Fruit fly (Drosophila melanogaster) whole organism, embryonic: ENCODE measurements around the gene Doc1.

ENCODE experiments used
- Aef1 ChIP-seq: fragments of 200-800 bp; sonication (Bioruptor generic); IDR thresholded peaks from 3 replicates; pipeline ENCODE4 v1.3.6; 2022; ENCODE audit warnings: missing biosample characterization, missing genetic modification characterization
- Blimp-1 ChIP-seq: fragments of 200-800 bp; sonication (Bioruptor generic); optimal IDR thresholded peaks from 3 replicates; lab custom pipeline; 2018; ENCODE audit warnings: missing biosample characterization, missing genetic modification characterization, mild to moderate bottlenecking, moderate library complexity, missing genetic modification reagents
- CG1024 ChIP-seq: fragments of 200-800 bp; sonication (Bioruptor generic); IDR thresholded peaks from 2 replicates; pipeline ENCODE4 v1.3.6; 2022; ENCODE audit warnings: missing biosample characterization, missing genetic modification characterization
- CG11504 ChIP-seq: fragments of 200-800 bp; sonication (Bioruptor generic); optimal IDR thresholded peaks from 3 replicates; lab custom pipeline; 2019; ENCODE audit warnings: missing biosample characterization, mild to moderate bottlenecking, missing genetic modification characterization, moderate library complexity
- CG12299 ChIP-seq: fragments of 200-800 bp; sonication (Bioruptor generic); optimal IDR thresholded peaks from 2 replicates; lab custom pipeline; 2018; ENCODE audit warnings: missing biosample characterization, mild to moderate bottlenecking, missing genetic modification characterization
- CG14441 ChIP-seq: fragments of 200-800 bp; sonication (Bioruptor generic); IDR thresholded peaks from 2 replicates; pipeline ENCODE4 v1.3.6; 2022; ENCODE audit warnings: missing biosample characterization, missing genetic modification characterization
- CG14965 ChIP-seq: fragments of 200-800 bp; sonication (Bioruptor generic); optimal IDR thresholded peaks from 2 replicates; lab custom pipeline; 2016; ENCODE audit warnings: missing biosample characterization, missing genetic modification characterization, borderline replicate concordance
- CG15269 ChIP-seq: fragments of 200-800 bp; sonication (Bioruptor generic); optimal IDR thresholded peaks from 2 replicates; lab custom pipeline; 2018; ENCODE audit warnings: missing biosample characterization, mild to moderate bottlenecking, missing genetic modification characterization, moderate library complexity
- CG16863 ChIP-seq: fragments of 200-800 bp; sonication (Bioruptor generic); optimal IDR thresholded peaks from 3 replicates; lab custom pipeline; 2016; ENCODE audit warnings: missing biosample characterization, missing genetic modification characterization
- CG18262 ChIP-seq: fragments of 200-800 bp; optimal IDR thresholded peaks from 3 replicates; lab custom pipeline; 2019; ENCODE audit warnings: missing biosample characterization, mild to moderate bottlenecking, missing genetic modification characterization, moderate library complexity
- CG2889 ChIP-seq: fragments of 200-800 bp; sonication (Bioruptor generic); IDR thresholded peaks from 3 replicates; pipeline ENCODE4 v1.3.6; 2022; ENCODE audit warnings: missing biosample characterization, missing genetic modification characterization
- CG30431 ChIP-seq: fragments of 200-800 bp; sonication (Bioruptor generic); optimal IDR thresholded peaks from 2 replicates; lab custom pipeline; 2017; ENCODE audit warnings: missing biosample characterization, missing genetic modification characterization
- CG3065 ChIP-seq: fragments of 200-800 bp; sonication (Bioruptor generic); optimal IDR thresholded peaks from 2 replicates; lab custom pipeline; 2016; ENCODE audit warnings: missing biosample characterization, missing genetic modification characterization
- CG33557 ChIP-seq: fragments of 200-800 bp; sonication (Bioruptor generic); optimal IDR thresholded peaks from 2 replicates; lab custom pipeline; 2019; ENCODE audit warnings: missing biosample characterization, mild to moderate bottlenecking, missing genetic modification characterization, moderate library complexity
- CG4854 ChIP-seq: fragments of 200-800 bp; sonication (Bioruptor generic); optimal IDR thresholded peaks from 2 replicates; lab custom pipeline; 2016; ENCODE audit warnings: missing biosample characterization, missing genetic modification characterization, inconsistent platforms
- CG5953 ChIP-seq: fragments of 200-800 bp; sonication (Bioruptor generic); IDR thresholded peaks from 2 replicates; pipeline ENCODE4 v1.3.6; 2022; ENCODE audit warnings: missing biosample characterization, missing genetic modification characterization
- CG6689 ChIP-seq: fragments of 200-800 bp; sonication (Bioruptor generic); IDR thresholded peaks from 2 replicates; pipeline ENCODE4 v1.3.6; 2022; ENCODE audit warnings: missing biosample characterization, missing genetic modification characterization
- CG6791 ChIP-seq: fragments of 200-800 bp; sonication (Bioruptor generic); IDR thresholded peaks from 3 replicates; pipeline ENCODE4 v1.3.6; 2022; ENCODE audit warnings: missing biosample characterization, missing genetic modification characterization; ENCODE audit not compliant: partially characterized antibody
- CG6854 ChIP-seq: fragments of 200-800 bp; sonication (Bioruptor generic); optimal IDR thresholded peaks from 3 replicates; lab custom pipeline; 2017; ENCODE audit warnings: missing biosample characterization, mild to moderate bottlenecking, missing genetic modification characterization
- CG8290 ChIP-seq, 3 experiments: fragments of 200-800 bp; sonication (Bioruptor generic); optimal IDR thresholded peaks; 2 replicates each; lab custom pipeline; 2016 to 2019; ENCODE audit warnings: missing biosample characterization in 3 of 3, missing genetic modification characterization in 3 of 3, mild to moderate bottlenecking in 2 of 3, moderate library complexity in 1 of 3
- D ChIP-seq, 2 experiments: fragments of 200-800 bp in 1 of 2; fragments of >200 bp in 1 of 2; sonication (Bioruptor generic) in 1 of 2; optimal IDR thresholded peaks; 2 replicates in 1 of 2; 3 replicates in 1 of 2; lab custom pipeline; 2017; ENCODE audit warnings: mild to moderate bottlenecking in 1 of 2, missing biosample characterization in 1 of 2, missing genetic modification characterization in 1 of 2, missing genetic modification reagents in 1 of 2
- Doc2 ChIP-seq: fragments of 200-800 bp; sonication (Bioruptor generic); IDR thresholded peaks from 2 replicates; pipeline ENCODE4 v1.3.6; 2022; ENCODE audit warnings: missing biosample characterization, missing genetic modification characterization
- Hmr ChIP-seq: fragments of 200-800 bp; sonication (Bioruptor generic); optimal IDR thresholded peaks from 3 replicates; lab custom pipeline; 2017; ENCODE audit warnings: mild to moderate bottlenecking, missing biosample characterization, missing genetic modification reagents, missing genetic modification characterization
- Lhr ChIP-seq: fragments of 200-800 bp; sonication (Bioruptor generic); optimal IDR thresholded peaks from 3 replicates; lab custom pipeline; 2017; ENCODE audit warnings: mild to moderate bottlenecking, missing biosample characterization, missing genetic modification reagents, missing genetic modification characterization
- Myb ChIP-seq: fragments of 200-800 bp; sonication (Bioruptor generic); optimal IDR thresholded peaks from 2 replicates; lab custom pipeline; 2016; ENCODE audit warnings: missing biosample characterization, missing genetic modification characterization
- Oli ChIP-seq: fragments of 200-800 bp; sonication (Bioruptor generic); optimal IDR thresholded peaks from 2 replicates; lab custom pipeline; 2018; ENCODE audit warnings: missing biosample characterization, mild to moderate bottlenecking, missing genetic modification characterization, moderate library complexity
- Ravus ChIP-seq: fragments of 200-800 bp; sonication (Bioruptor generic); IDR thresholded peaks from 2 replicates; pipeline ENCODE4 v1.3.6; 2022; ENCODE audit warnings: missing biosample characterization, missing genetic modification characterization
- Ssrp ChIP-seq: fragments of 200-800 bp; sonication (Bioruptor generic); optimal IDR thresholded peaks from 2 replicates; lab custom pipeline; 2018; ENCODE audit warnings: missing biosample characterization, mild to moderate bottlenecking, missing genetic modification characterization, moderate library complexity
- Vsx1 ChIP-seq: fragments of 200-800 bp; sonication (Bioruptor generic); optimal IDR thresholded peaks from 2 replicates; lab custom pipeline; 2017; ENCODE audit warnings: missing biosample characterization, mild to moderate bottlenecking, missing genetic modification characterization, missing genetic modification reagents
- ash1 ChIP-seq: fragments of 200-800 bp; sonication (Bioruptor generic); optimal IDR thresholded peaks from 2 replicates; lab custom pipeline; 2018; ENCODE audit warnings: missing biosample characterization, mild to moderate bottlenecking, missing genetic modification characterization
- chn ChIP-seq: fragments of 200-800 bp; sonication (Bioruptor generic); optimal IDR thresholded peaks from 2 replicates; lab custom pipeline; 2016; ENCODE audit warnings: missing biosample characterization, missing genetic modification characterization
- ci ChIP-seq: fragments of 200-800 bp; sonication (Bioruptor generic); IDR thresholded peaks from 3 replicates; pipeline ENCODE4 v1.3.6; 2022; ENCODE audit warnings: missing biosample characterization, missing genetic modification characterization
- dati ChIP-seq: fragments of 200-800 bp; sonication (Bioruptor generic); IDR thresholded peaks from 2 replicates; pipeline ENCODE4 v1.3.6; 2022; ENCODE audit warnings: missing biosample characterization, missing genetic modification characterization
- dm ChIP-seq: fragments of 200-800 bp; sonication (Bioruptor generic); optimal IDR thresholded peaks from 3 replicates; lab custom pipeline; 2016; ENCODE audit warnings: missing biosample characterization, missing genetic modification characterization
- dmrt99B ChIP-seq: fragments of 200-800 bp; sonication (Bioruptor generic); optimal IDR thresholded peaks from 2 replicates; lab custom pipeline; 2018; ENCODE audit warnings: missing biosample characterization, mild to moderate bottlenecking, missing genetic modification characterization, moderate library complexity
- eve ChIP-seq, 2 experiments: fragments of >200 bp; optimal IDR thresholded peaks; 2 replicates each; lab custom pipeline; 2017; ENCODE audit warnings: missing biosample characterization in 2 of 2, missing genetic modification characterization in 2 of 2
- gcm ChIP-seq: fragments of 200-800 bp; sonication (Bioruptor generic); optimal IDR thresholded peaks from 2 replicates; lab custom pipeline; 2019; ENCODE audit warnings: missing biosample characterization, mild to moderate bottlenecking, missing genetic modification characterization, moderate library complexity
- gsb ChIP-seq: fragments of 200-800 bp; sonication (Bioruptor generic); IDR thresholded peaks from 2 replicates; pipeline ENCODE4 v1.3.6; 2022; ENCODE audit warnings: missing biosample characterization, missing genetic modification characterization
- hbn ChIP-seq: fragments of 200-800 bp; sonication (Bioruptor generic); IDR thresholded peaks from 2 replicates; pipeline ENCODE4 v1.3.6; 2022; ENCODE audit warnings: missing biosample characterization, missing genetic modification characterization; ENCODE audit not compliant: partially characterized antibody
- mld ChIP-seq: fragments of 200-800 bp; sonication (Bioruptor generic); IDR thresholded peaks from 3 replicates; pipeline ENCODE4 v1.3.6; 2022; ENCODE audit warnings: missing biosample characterization, missing genetic modification characterization; ENCODE audit not compliant: partially characterized antibody
- oc ChIP-seq: fragments of 200-800 bp; sonication (Bioruptor generic); optimal IDR thresholded peaks from 2 replicates; lab custom pipeline; 2018; ENCODE audit warnings: missing biosample characterization, mild to moderate bottlenecking, missing genetic modification characterization, moderate library complexity
- pita ChIP-seq: fragments of 200-800 bp; sonication (Bioruptor generic); optimal IDR thresholded peaks from 2 replicates; lab custom pipeline; 2017; ENCODE audit warnings: missing biosample characterization, mild to moderate bottlenecking, missing genetic modification characterization
- ranshi ChIP-seq: fragments of 200-800 bp; sonication (Bioruptor generic); IDR thresholded peaks from 2 replicates; pipeline ENCODE4 v1.3.6; 2022; ENCODE audit warnings: missing biosample characterization, missing genetic modification characterization
- stc ChIP-seq: fragments of 200-800 bp; sonication (Bioruptor generic); IDR thresholded peaks from 2 replicates; pipeline ENCODE4 v1.3.6; 2022; ENCODE audit warnings: missing biosample characterization, missing genetic modification characterization
- tll ChIP-seq, 2 experiments: fragments of 200-800 bp in 1 of 2; fragments of >200 bp in 1 of 2; sonication (Bioruptor generic) in 1 of 2; optimal IDR thresholded peaks; 2 replicates each; lab custom pipeline; 2017 to 2019; ENCODE audit warnings: missing biosample characterization in 2 of 2, missing genetic modification characterization in 2 of 2, mild to moderate bottlenecking in 1 of 2, moderate library complexity in 1 of 2
- tx ChIP-seq: fragments of 200-800 bp; sonication (Bioruptor generic); optimal IDR thresholded peaks from 2 replicates; lab custom pipeline; 2016; ENCODE audit warnings: missing biosample characterization, missing genetic modification characterization
- vfl ChIP-seq: fragments of 200-800 bp; sonication (Bioruptor generic); optimal IDR thresholded peaks from 2 replicates; lab custom pipeline; 2016; ENCODE audit warnings: missing biosample characterization, missing genetic modification characterization
- vnd ChIP-seq: fragments of 200-800 bp; sonication (Bioruptor generic); IDR thresholded peaks from 3 replicates; pipeline ENCODE4 v1.3.6; 2022; ENCODE audit warnings: missing biosample characterization, missing genetic modification characterization; ENCODE audit not compliant: partially characterized antibody
- zf30C ChIP-seq: fragments of 200-800 bp; sonication (Bioruptor generic); optimal IDR thresholded peaks from 3 replicates; lab custom pipeline; 2018; ENCODE audit warnings: missing biosample characterization, mild to moderate bottlenecking, missing genetic modification characterization

Doc1 gene

dm6 chr3L:9072062-9072730, 31.0 kb downstream of the Doc1 start (continued):
- TF ChIP-seq tll (GFP tag; optimal IDR thresholded peaks at IDR 0.05; lab: Kevin White, UChicago) = no peak
- no peak for TF ChIP-seq pita (GFP tag; lab: Kevin White, UChicago)
- TF ChIP-seq stc (GFP tag; lab: Robert Waterston, UW) = no peak
- TF ChIP-seq zf30C = no peak
- no peak for TF ChIP-seq dati (GFP tag; lab: Robert Waterston, UW)
- no peak for TF ChIP-seq gsb (GFP tag; lab: Robert Waterston, UW)
- TF ChIP-seq vfl = no peak
- no peak for TF ChIP-seq Aef1
- TF ChIP-seq CG16863 (GFP tag; lab: Kevin White, UChicago) = no peak
- no peak for TF ChIP-seq ash1 (GFP tag; lab: Kevin White, UChicago)
- TF ChIP-seq Doc2 = no peak
- no peak for TF ChIP-seq gcm
- TF ChIP-seq Ravus (GFP tag; lab: Robert Waterston, UW) = no peak
- no peak for TF ChIP-seq CG5953 (GFP tag; lab: Robert Waterston, UW)
- no peak for TF ChIP-seq CG6689 (GFP tag; lab: Robert Waterston, UW)
- TF ChIP-seq Vsx1 (GFP tag; lab: Kevin White, UChicago) = no peak
- no peak for TF ChIP-seq CG15269 (tag; lab: Kevin White, UChicago)
- TF ChIP-seq CG6854 = no peak
- no peak for TF ChIP-seq CG2889 (GFP tag; lab: Robert Waterston, UW)
- TF ChIP-seq D (optimal IDR thresholded peaks at IDR 0.05; lab: Kevin White, UChicago) = peak; percentile 71
- no peak for TF ChIP-seq D (GFP tag; optimal IDR thresholded peaks at IDR 0.05; lab: Kevin White, UChicago)
- no peak for TF ChIP-seq CG1024 (GFP tag; lab: Robert Waterston, UW)
- TF ChIP-seq Lhr (GFP tag; lab: Kevin White, UChicago) = no peak
- peak in 1 of 2 experiments; percentile 51 for TF ChIP-seq eve (GFP tag; optimal IDR thresholded peaks at IDR 0.05; lab: Kevin White, UChicago)
- TF ChIP-seq Myb = no peak
- no peak for TF ChIP-seq CG3065 (GFP tag; lab: Kevin White, UChicago)
- no peak for TF ChIP-seq CG14965 (GFP tag; lab: Kevin White, UChicago)
- TF ChIP-seq CG33557 (GFP tag; lab: Kevin White, UChicago) = no peak
- TF ChIP-seq CG18262 (tag; lab: Kevin White, UChicago) = no peak
- TF ChIP-seq mld (GFP tag; lab: Robert Waterston, UW) = no peak
- no peak for TF ChIP-seq chn (GFP tag; lab: Kevin White, UChicago)
- no peak for TF ChIP-seq dmrt99B (tag; lab: Kevin White, UChicago)
- TF ChIP-seq dm (GFP tag; lab: Kevin White, UChicago) = no peak
- no peak for TF ChIP-seq CG8290 (GFP tag; optimal IDR thresholded peaks at IDR 0.05; lab: Kevin White, UChicago)
- peak in 1 of 2 experiments; percentile 2 for TF ChIP-seq CG8290 (tag; optimal IDR thresholded peaks at IDR 0.05; lab: Kevin White, UChicago)
- TF ChIP-seq Oli = no peak
- no peak for TF ChIP-seq Ssrp (tag; lab: Kevin White, UChicago)
- TF ChIP-seq Hmr = no peak
- TF ChIP-seq oc (tag; lab: Kevin White, UChicago) = no peak
- TF ChIP-seq CG4854 = no peak
- TF ChIP-seq Blimp-1 (GFP tag; lab: Kevin White, UChicago) = peak; percentile 20
- TF ChIP-seq hbn = no peak
- TF ChIP-seq CG14441 (GFP tag; lab: Robert Waterston, UW) = no peak
- TF ChIP-seq ranshi (GFP tag; lab: Robert Waterston, UW) = no peak
- no peak for TF ChIP-seq CG12299 (tag; lab: Kevin White, UChicago)
- no peak for TF ChIP-seq ci
- TF ChIP-seq CG11504 (tag; lab: Kevin White, UChicago) = no peak
- TF ChIP-seq CG30431 (GFP tag; lab: Kevin White, UChicago) = no peak
- TF ChIP-seq CG6791 = no peak
- TF ChIP-seq vnd (GFP tag; lab: Robert Waterston, UW) = no peak
- TF ChIP-seq tx (GFP tag; lab: Kevin White, UChicago) = no peak
